Worm (Caenorhabditis elegans) whole organism, L2 larva: Measurements from ENCODE around the gene T28F12.1.

Experiments used
- C34F6.9 ChIP-seq: fragments of 150-350 bp; optimal IDR thresholded peaks from 2 replicates; lab custom pipeline; 2014; ENCODE audit warnings: missing biosample characterization, missing genetic modification characterization
- R02D3.7 ChIP-seq: fragments of 150-350 bp; optimal IDR thresholded peaks from 2 replicates; lab custom pipeline; 2014; ENCODE audit warnings: missing biosample characterization, missing genetic modification characterization
- ZK546.5 ChIP-seq: sonication (generic microtip); optimal IDR thresholded peaks from 2 replicates; lab custom pipeline; 2017; ENCODE audit warnings: missing biosample characterization, missing genetic modification characterization
- alr-1 ChIP-seq: fragments of 150-350 bp; optimal IDR thresholded peaks from 2 replicates; lab custom pipeline; 2014; ENCODE audit warnings: missing biosample characterization, missing genetic modification characterization
- aly-2 ChIP-seq: fragments of 150-350 bp; optimal IDR thresholded peaks from 2 replicates; lab custom pipeline; 2014; ENCODE audit warnings: missing biosample characterization, missing genetic modification characterization
- ama-1 ChIP-seq: fragments of 150-350 bp; optimal IDR thresholded peaks from 2 replicates; lab custom pipeline; 2018; ENCODE audit warnings: inconsistent platforms
- blmp-1 ChIP-seq: sonication (generic microtip); optimal IDR thresholded peaks from 2 replicates; lab custom pipeline; 2017; ENCODE audit warnings: missing genetic modification characterization, mild to moderate bottlenecking, missing compliant biosample characterization, antibody characterized with exemption, moderate library complexity; ENCODE audit not compliant: insufficient read depth
- ceh-16 ChIP-seq: fragments of 150-350 bp; optimal IDR thresholded peaks from 2 replicates; lab custom pipeline; 2014; ENCODE audit warnings: missing biosample characterization, missing genetic modification characterization
- ceh-82 ChIP-seq: fragments of 150-350 bp; optimal IDR thresholded peaks from 2 replicates; lab custom pipeline; 2014; ENCODE audit warnings: missing biosample characterization, missing genetic modification characterization
- crh-2 ChIP-seq: sonication (generic microtip); optimal IDR thresholded peaks from 2 replicates; lab custom pipeline; 2017; ENCODE audit warnings: missing biosample characterization, missing genetic modification characterization
- dmd-4 ChIP-seq: sonication (generic microtip); optimal IDR thresholded peaks from 2 replicates; lab custom pipeline; 2017; ENCODE audit warnings: missing biosample characterization, missing genetic modification characterization
- egl-27 ChIP-seq: sonication (generic microtip); optimal IDR thresholded peaks from 3 replicates; lab custom pipeline; 2017; ENCODE audit warnings: missing biosample characterization, missing genetic modification reagents, missing genetic modification characterization
- elt-1 ChIP-seq: fragments of 150-350 bp; optimal IDR thresholded peaks from 2 replicates; lab custom pipeline; 2014; ENCODE audit warnings: missing biosample characterization, missing genetic modification characterization
- gmeb-1 ChIP-seq: fragments of 150-350 bp; optimal IDR thresholded peaks from 2 replicates; lab custom pipeline; 2014; ENCODE audit warnings: missing biosample characterization, missing genetic modification characterization
- lin-11 ChIP-seq: fragments of 150-350 bp; sonication (generic microtip); optimal IDR thresholded peaks from 2 replicates; lab custom pipeline; 2014; ENCODE audit warnings: missing biosample characterization, missing genetic modification characterization, inconsistent platforms, mixed read lengths
- lin-13 ChIP-seq: fragments of 150-350 bp; optimal IDR thresholded peaks from 2 replicates; lab custom pipeline; 2014; ENCODE audit warnings: missing biosample characterization, missing genetic modification reagents, missing genetic modification characterization
- lsy-2 ChIP-seq, 2 experiments: fragments of 150-350 bp in 1 of 2; sonication (generic microtip) in 1 of 2; optimal IDR thresholded peaks; 2 replicates each; lab custom pipeline; 2014 to 2017; ENCODE audit warnings: missing biosample characterization in 2 of 2, missing genetic modification characterization in 2 of 2
- mab-5 ChIP-seq: fragments of 150-350 bp; optimal IDR thresholded peaks from 2 replicates; lab custom pipeline; 2014; ENCODE audit warnings: missing biosample characterization, missing genetic modification characterization
- mdl-1 ChIP-seq, 2 experiments: fragments of 150-350 bp in 1 of 2; sonication (generic microtip) in 1 of 2; optimal IDR thresholded peaks; 2 replicates each; lab custom pipeline; 2017; ENCODE audit warnings: missing biosample characterization in 2 of 2, missing genetic modification characterization in 2 of 2
- nhr-10 ChIP-seq: sonication (generic microtip); optimal IDR thresholded peaks from 2 replicates; lab custom pipeline; 2017; ENCODE audit warnings: missing biosample characterization, missing genetic modification characterization
- nhr-11 ChIP-seq: fragments of 150-350 bp; optimal IDR thresholded peaks from 2 replicates; lab custom pipeline; 2014; ENCODE audit warnings: missing biosample characterization, missing genetic modification characterization
- nhr-12 ChIP-seq: fragments of 150-350 bp; optimal IDR thresholded peaks from 2 replicates; lab custom pipeline; 2014; ENCODE audit warnings: missing biosample characterization, missing genetic modification characterization
- nhr-129 ChIP-seq: fragments of 150-350 bp; optimal IDR thresholded peaks from 2 replicates; lab custom pipeline; 2014; ENCODE audit warnings: missing biosample characterization, missing genetic modification characterization
- nhr-21 ChIP-seq: fragments of 150-350 bp; optimal IDR thresholded peaks from 2 replicates; lab custom pipeline; 2014; ENCODE audit warnings: missing biosample characterization, missing genetic modification characterization
- nhr-23 ChIP-seq: fragments of 150-350 bp; optimal IDR thresholded peaks from 2 replicates; lab custom pipeline; 2014; ENCODE audit warnings: missing biosample characterization, missing genetic modification reagents, missing genetic modification characterization
- nhr-237 ChIP-seq: fragments of 150-350 bp; optimal IDR thresholded peaks from 2 replicates; lab custom pipeline; 2014; ENCODE audit warnings: missing biosample characterization, missing genetic modification characterization
- nhr-25 ChIP-seq: fragments of 150-350 bp; sonication (generic microtip); optimal IDR thresholded peaks from 3 replicates; lab custom pipeline; 2014; ENCODE audit warnings: missing biosample characterization, missing genetic modification characterization
- nhr-77 ChIP-seq: fragments of 150-350 bp; optimal IDR thresholded peaks from 2 replicates; lab custom pipeline; 2014; ENCODE audit warnings: missing biosample characterization, missing genetic modification characterization
- peb-1 ChIP-seq: fragments of 150-350 bp; optimal IDR thresholded peaks from 2 replicates; lab custom pipeline; 2014; ENCODE audit warnings: missing biosample characterization, missing genetic modification characterization
- sem-4 ChIP-seq: fragments of 150-350 bp; optimal IDR thresholded peaks from 2 replicates; lab custom pipeline; 2014; ENCODE audit warnings: missing biosample characterization, missing genetic modification reagents, missing genetic modification characterization
- skn-1 ChIP-seq: sonication (generic microtip); optimal IDR thresholded peaks from 2 replicates; lab custom pipeline; 2017; ENCODE audit warnings: missing biosample characterization, missing genetic modification characterization
- sma-3 ChIP-seq: sonication (generic microtip); optimal IDR thresholded peaks from 2 replicates; lab custom pipeline; 2016; ENCODE audit warnings: missing genetic modification reagents, missing genetic modification characterization, missing compliant biosample characterization
- sma-9 ChIP-seq, 2 experiments: fragments of 150-350 bp in 1 of 2; sonication (generic microtip) in 1 of 2; optimal IDR thresholded peaks; 2 replicates each; lab custom pipeline; 2014 to 2016; ENCODE audit warnings: missing genetic modification characterization in 2 of 2, mild to moderate bottlenecking in 1 of 2, missing biosample characterization in 1 of 2, missing compliant biosample characterization in 1 of 2, missing genetic modification reagents in 1 of 2, moderate library complexity in 1 of 2
- snpc-4 ChIP-seq: fragments of 150-350 bp; optimal IDR thresholded peaks from 2 replicates; lab custom pipeline; 2014; ENCODE audit warnings: missing biosample characterization, missing genetic modification characterization
- unc-39 ChIP-seq: fragments of 150-350 bp; optimal IDR thresholded peaks from 2 replicates; lab custom pipeline; 2014; ENCODE audit warnings: missing biosample characterization, missing genetic modification characterization
- unc-55 ChIP-seq: fragments of 150-350 bp; sonication (generic microtip); optimal IDR thresholded peaks from 3 replicates; lab custom pipeline; 2014; ENCODE audit warnings: missing biosample characterization, missing genetic modification reagents, missing genetic modification characterization
- zag-1 ChIP-seq: fragments of 150-350 bp; optimal IDR thresholded peaks from 2 replicates; lab custom pipeline; 2014; ENCODE audit warnings: missing biosample characterization, missing genetic modification characterization
- ztf-1 ChIP-seq: fragments of 200-800 bp; sonication (Bioruptor generic); conservative IDR thresholded peaks from 2 replicates; pipeline ENCODE4 v1.3.6; 2022; ENCODE audit warnings: missing genetic modification characterization, missing compliant biosample characterization
- ztf-4 ChIP-seq: fragments of 150-350 bp; optimal IDR thresholded peaks from 2 replicates; lab custom pipeline; 2014; ENCODE audit warnings: missing biosample characterization, missing genetic modification characterization

The T28F12.1 gene

DNA sequence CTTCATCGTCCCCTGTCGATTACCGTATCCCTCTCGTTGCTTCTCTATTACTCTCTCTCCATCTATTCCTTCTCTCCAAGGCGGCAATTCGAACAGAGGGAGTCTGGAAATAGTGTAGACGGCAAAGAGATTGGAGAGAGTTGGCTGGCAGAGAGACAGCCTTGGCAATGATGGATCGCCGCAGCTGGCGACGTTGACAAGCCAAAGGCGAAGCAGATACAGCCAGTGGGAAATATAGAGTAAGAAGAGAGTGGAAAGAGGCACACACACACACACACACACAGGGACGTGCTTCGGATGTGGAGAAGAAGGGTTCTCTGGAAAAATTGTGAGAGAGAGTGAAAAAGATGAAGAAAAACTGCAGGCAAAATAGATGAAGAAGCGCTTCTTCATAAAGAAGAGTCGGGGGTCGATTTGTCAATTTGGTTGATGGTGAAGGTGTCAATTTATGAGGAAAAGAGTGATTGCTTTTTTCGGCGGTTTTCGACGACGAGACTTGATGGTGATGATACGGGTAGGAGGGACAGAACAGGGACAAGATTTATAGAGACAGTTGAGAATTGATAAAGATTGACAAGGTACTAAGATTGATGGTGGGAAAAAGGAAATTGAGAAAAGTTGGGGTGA, 4.9 kb upstream of the T28F12.1 start (continued):
- no peak for TF ChIP-seq lin-11 (tag; lab: Kevin White, UChicago)
- peak; percentile 60 for TF ChIP-seq egl-27
- TF ChIP-seq unc-39 (tag; lab: Kevin White, UChicago): no peak
- peak; percentile 85 for TF ChIP-seq nhr-129 (tag; lab: Kevin White, UChicago)
- TF ChIP-seq nhr-10 (tag; lab: Kevin White, UChicago): no peak
- TF ChIP-seq alr-1 (tag; lab: Kevin White, UChicago): no peak
- TF ChIP-seq ztf-1 (GFP tag; lab: Robert Waterston, UW): no peak
- TF ChIP-seq elt-1: no peak
- peak; percentile 44 for TF ChIP-seq ama-1
- peak; percentile 38 for TF ChIP-seq lin-13 (GFP tag; lab: Kevin White, UChicago)
- TF ChIP-seq sem-4: peak; percentile 73
- TF ChIP-seq nhr-11 (tag; lab: Kevin White, UChicago): no peak
- peak; percentile 47 for TF ChIP-seq sma-9 (GFP tag; optimal IDR thresholded peaks at IDR 0.05; lab: Kevin White, UChicago)
- no peak for TF ChIP-seq sma-9 (tag; optimal IDR thresholded peaks at IDR 0.05; lab: Kevin White, UChicago)
- TF ChIP-seq sma-3 (GFP tag; lab: Kevin White, UChicago): peak; percentile 75
- peak; percentile 69 for TF ChIP-seq C34F6.9 (tag; lab: Kevin White, UChicago)
- peak; percentile 65 for TF ChIP-seq nhr-25 (tag; lab: Kevin White, UChicago)
- peak; percentile 72 for TF ChIP-seq crh-2
- TF ChIP-seq nhr-237 (tag; lab: Kevin White, UChicago): no peak
- TF ChIP-seq ztf-4: peak; percentile 79
- no peak for TF ChIP-seq peb-1 (tag; lab: Kevin White, UChicago)
- TF ChIP-seq ZK546.5: no peak
- no peak for TF ChIP-seq nhr-77 (tag; lab: Kevin White, UChicago)
- no peak for TF ChIP-seq nhr-12
- no peak for TF ChIP-seq skn-1 (tag; lab: Kevin White, UChicago)
- peak; percentile 84 for TF ChIP-seq unc-55 (GFP tag; lab: Kevin White, UChicago)

DNA sequence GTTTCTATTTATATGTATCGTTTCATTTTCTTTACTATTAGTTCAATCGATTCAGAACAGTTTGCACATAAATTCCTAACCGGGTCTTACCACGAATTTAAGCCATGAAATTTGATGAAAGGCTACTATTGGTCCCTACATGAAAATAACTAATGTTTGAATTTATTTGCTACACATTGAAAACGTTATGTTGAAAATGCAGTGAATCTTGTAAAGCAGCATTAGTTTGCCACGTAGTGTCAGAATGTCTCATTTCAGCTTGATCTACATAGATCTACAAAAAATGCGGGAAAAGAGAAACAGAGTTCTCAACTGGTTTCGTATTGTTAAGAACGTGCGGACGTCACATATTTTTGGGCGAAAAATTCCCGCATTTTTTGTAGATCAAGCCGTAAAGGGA, 4.1 kb upstream of the T28F12.1 start:
- TF ChIP-seq R02D3.7 (tag; lab: Kevin White, UChicago) (no peak), ceh-16 (no peak), zag-1 (tag; lab: Kevin White, UChicago) (no peak), ztf-4 (no peak), aly-2 (no peak), nhr-77 (tag; lab: Kevin White, UChicago) (no peak), ceh-82 (tag; lab: Kevin White, UChicago) (no peak), nhr-23 (no peak), lin-11 (tag; lab: Kevin White, UChicago) (no peak), snpc-4 (tag; lab: Kevin White, UChicago) (no peak), gmeb-1 (tag; lab: Kevin White, UChicago) (no peak), crh-2 (no peak), blmp-1 (tag; lab: Kevin White, UChicago) (no peak)
- TF ChIP-seq, all 48 proteins: peak for 0

DNA sequence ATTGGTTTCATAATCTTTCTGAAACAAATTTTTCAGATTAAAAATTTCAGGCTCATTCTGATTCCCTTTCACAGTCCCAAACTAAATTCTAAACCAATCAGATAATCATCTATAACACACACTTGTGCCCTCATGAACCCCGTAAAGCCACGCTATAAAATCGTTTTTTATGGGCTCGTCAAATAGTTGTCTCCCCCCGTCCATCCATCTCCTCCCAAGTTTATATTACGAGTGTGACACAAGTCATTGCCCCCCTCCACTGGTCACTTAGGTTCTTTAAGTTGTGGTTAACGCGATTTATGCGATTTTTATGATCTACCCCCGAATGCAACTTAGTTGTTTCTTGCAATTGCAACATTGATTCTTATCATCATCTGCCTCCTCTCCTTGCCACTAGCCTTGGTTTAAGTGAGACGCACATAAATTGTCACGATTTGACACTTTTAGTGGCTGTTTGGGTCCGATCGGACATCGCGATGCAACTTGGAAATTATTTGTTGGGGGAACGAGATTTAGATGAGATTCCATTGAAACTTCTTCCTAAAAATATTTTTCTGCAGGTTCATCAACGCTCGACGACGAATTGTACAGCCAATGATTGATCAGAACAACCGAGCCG, 3.4 kb upstream of the T28F12.1 start:
- no peak for TF ChIP-seq mdl-1 (tag; optimal IDR thresholded peaks at IDR 0.05; lab: Kevin White, UChicago)
- peak; percentile 11 for TF ChIP-seq sem-4
- peak; percentile 30 for TF ChIP-seq elt-1
- peak; percentile 2 for TF ChIP-seq ceh-16
- peak; percentile 19 for TF ChIP-seq mab-5

DNA sequence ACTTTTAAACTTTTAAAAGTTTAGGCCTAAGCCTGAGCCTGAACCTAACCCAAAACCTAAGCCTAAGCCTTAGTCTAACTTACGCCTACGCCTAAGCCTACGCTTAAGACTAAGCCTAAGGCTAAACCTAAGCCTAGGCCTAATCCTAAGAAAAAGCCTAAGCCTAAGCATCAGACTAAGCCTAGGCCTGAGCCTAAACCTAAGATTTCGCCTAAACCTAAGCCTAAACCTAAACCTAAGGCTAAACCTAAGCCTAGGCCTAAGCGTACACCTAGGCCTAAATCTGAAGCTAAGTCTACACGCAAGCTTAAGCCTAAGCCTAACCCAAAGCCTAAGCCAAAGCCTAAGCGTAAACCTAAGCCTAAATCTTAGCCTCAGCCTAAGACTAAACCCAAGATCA, 2.5 kb upstream of the T28F12.1 start:
- TF ChIP-seq dmd-4 (no peak), C34F6.9 (tag; lab: Kevin White, UChicago) (no peak), lsy-2 (tag; optimal IDR thresholded peaks at IDR 0.05; lab: Kevin White, UChicago) (no peak), nhr-129 (tag; lab: Kevin White, UChicago) (no peak), snpc-4 (tag; lab: Kevin White, UChicago) (no peak), sma-9 (GFP tag; optimal IDR thresholded peaks at IDR 0.05; lab: Kevin White, UChicago) (no peak), sma-9 (tag; optimal IDR thresholded peaks at IDR 0.05; lab: Kevin White, UChicago) (no peak), nhr-21 (no peak), aly-2 (no peak), mdl-1 (tag; optimal IDR thresholded peaks at IDR 0.05; lab: Kevin White, UChicago) (no peak), unc-39 (tag; lab: Kevin White, UChicago) (no peak)
- TF ChIP-seq, all 48 proteins: peak for 0
